Fruit fly (Drosophila melanogaster): ENCODE measurements around the gene CG17233.

DNA sequence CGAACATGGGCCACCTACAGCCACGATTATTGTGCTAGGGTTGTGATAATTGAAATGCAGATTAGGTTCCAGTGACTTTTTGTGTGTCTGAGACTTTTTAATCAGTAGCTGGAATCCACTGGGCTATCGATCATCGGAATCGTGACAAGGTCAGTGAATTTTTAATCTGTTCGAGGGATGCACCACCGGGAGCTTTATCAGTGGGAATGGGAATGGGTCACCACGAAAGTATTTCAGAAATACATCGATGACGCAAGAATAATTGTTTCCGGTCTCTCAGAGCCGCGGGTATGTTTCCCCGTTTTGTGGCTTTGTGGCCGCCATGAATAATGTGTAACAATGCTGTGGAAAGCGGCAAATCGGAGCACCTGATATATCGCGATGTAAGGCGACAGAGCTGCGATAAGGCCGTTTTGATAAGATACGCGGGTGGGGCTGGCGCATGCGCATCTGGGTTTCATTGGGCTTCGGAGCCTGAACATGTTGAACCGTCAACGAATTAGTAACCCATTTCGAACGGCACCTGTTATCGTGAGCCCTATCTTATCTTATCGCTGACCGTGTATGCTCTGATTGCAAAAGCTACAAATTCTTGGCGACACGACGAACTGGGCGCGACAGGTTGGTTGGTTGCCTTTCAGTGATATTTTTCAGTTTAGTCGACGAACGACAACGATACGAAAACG is 53.7 kb downstream of the CG17233 start, which contains the start of gene Ssk:
- TF ChIP-seq CTCF (optimal IDR thresholded peaks at IDR 0.05) (no peak), CG8478 (optimal IDR thresholded peaks at IDR 0.05) (no peak)
